Worm (Caenorhabditis elegans): ENCODE data around the gene bath-9.

bath-9 gene

ce11 chrII:3338556-3338955 lies 38.3 kb upstream of the bath-9 start, which contains the start of gene F14D2.7:
TSS of gene F14D2.7 (minus strand) at chrII:3338656.
- no peak for TF ChIP-seq gmeb-2 (tag; optimal IDR thresholded peaks at IDR 0.05)
- no peak for TF ChIP-seq fkh-6 (tag; optimal IDR thresholded peaks at IDR 0.05)
- TF ChIP-seq ahr-1 (tag; optimal IDR thresholded peaks at IDR 0.05): no peak
- no peak for TF ChIP-seq ceh-31 (tag; optimal IDR thresholded peaks at IDR 0.05)
- no peak for TF ChIP-seq fkh-10 (GFP tag; optimal IDR thresholded peaks at IDR 0.05)
- no peak for TF ChIP-seq che-1 (tag; optimal IDR thresholded peaks at IDR 0.05)
- TF ChIP-seq T23F11.4 (GFP tag; optimal IDR thresholded peaks at IDR 0.05): no peak
- no peak for TF ChIP-seq tbx-2 (tag; optimal IDR thresholded peaks at IDR 0.05)
- no peak for TF ChIP-seq unc-3 (GFP tag; conservative IDR thresholded peaks at IDR 0.05)
- no peak for TF ChIP-seq unc-3 (tag; optimal IDR thresholded peaks at IDR 0.05)
- TF ChIP-seq ama-1 (optimal IDR thresholded peaks at IDR 0.05): no peak
- TF ChIP-seq nhr-11 (tag; optimal IDR thresholded peaks at IDR 0.05): no peak
- TF ChIP-seq pros-1 (tag; optimal IDR thresholded peaks at IDR 0.05): no peak
- no peak for TF ChIP-seq fax-1 (tag; optimal IDR thresholded peaks at IDR 0.05)
- no peak for TF ChIP-seq unc-42 (tag; optimal IDR thresholded peaks at IDR 0.05)

DNA sequence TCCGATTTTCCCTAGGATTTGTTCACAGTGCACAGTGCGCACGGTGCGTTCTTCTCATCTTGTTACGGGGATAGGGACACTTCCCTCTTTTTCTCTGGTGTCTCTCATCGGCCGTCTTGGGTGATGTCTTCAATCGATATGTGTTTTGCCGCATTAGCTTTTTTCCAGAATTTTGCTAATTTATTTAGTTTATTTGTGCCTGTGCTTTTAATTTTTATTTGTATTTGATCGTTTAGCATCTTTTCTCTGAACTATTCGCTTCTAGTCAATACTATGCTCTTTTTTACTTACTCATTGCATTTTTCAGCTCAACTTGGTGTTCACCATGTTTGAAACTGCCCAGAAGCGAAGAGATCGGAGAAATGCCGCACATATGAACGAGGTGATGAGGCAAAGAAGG lies 36.6 kb upstream of the bath-9 start, which contains the start of gene F14D2.5:
F14D2.5 (plus strand) TSS at position 301 of the 400 bp plus-strand sequence.
- TF ChIP-seq ceh-2 (tag; optimal IDR thresholded peaks at IDR 0.05): no peak
- TF ChIP-seq hlh-13 (GFP tag; optimal IDR thresholded peaks at IDR 0.05): no peak
- TF ChIP-seq ceh-48 (tag; optimal IDR thresholded peaks at IDR 0.05): no peak

ce11 chrII:3340818-3341217 lies 36.1 kb upstream of the bath-9 start:
- TF ChIP-seq nhr-11 (tag; optimal IDR thresholded peaks at IDR 0.05): no peak
- no peak for TF ChIP-seq npax-4 (tag; optimal IDR thresholded peaks at IDR 0.05)
- no peak for TF ChIP-seq sdc-2 (tag; optimal IDR thresholded peaks at IDR 0.05)
- no peak for TF ChIP-seq hlh-15 (tag; optimal IDR thresholded peaks at IDR 0.05)
- TF ChIP-seq fax-1 (tag; optimal IDR thresholded peaks at IDR 0.05): no peak
- TF ChIP-seq ceh-2 (tag; optimal IDR thresholded peaks at IDR 0.05): no peak
- no peak for TF ChIP-seq pha-2 (tag; optimal IDR thresholded peaks at IDR 0.05)
- no peak for TF ChIP-seq ama-1 (optimal IDR thresholded peaks at IDR 0.05)
- no peak for TF ChIP-seq ceh-31 (tag; optimal IDR thresholded peaks at IDR 0.05)

DNA sequence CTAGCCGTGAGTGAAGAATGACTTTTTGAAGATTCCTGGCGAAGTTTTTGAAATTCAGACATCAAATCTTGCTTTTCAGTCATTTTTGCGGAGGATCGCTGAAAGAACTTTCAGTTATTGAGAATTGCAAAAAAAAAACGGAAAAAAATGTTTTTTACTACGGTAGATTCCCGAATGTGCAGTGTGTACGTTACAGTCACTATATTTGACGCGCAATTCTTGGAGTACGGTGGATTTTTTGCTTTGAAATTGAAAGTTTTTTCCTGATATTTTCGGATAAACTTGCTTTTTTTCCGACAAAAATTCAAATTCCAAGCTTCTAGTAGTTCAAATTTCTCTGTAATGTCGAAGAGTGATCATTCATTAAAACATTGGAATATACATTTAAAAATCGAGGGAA lies 34.9 kb upstream of the bath-9 start, which contains the start of gene F14D2.11:
F14D2.11 (minus strand) TSS at position 101 of the 400 bp plus-strand sequence.
- TF ChIP-seq hlh-15 (tag; optimal IDR thresholded peaks at IDR 0.05) (no peak), ceh-2 (tag; optimal IDR thresholded peaks at IDR 0.05) (no peak), ztf-16 (tag; optimal IDR thresholded peaks at IDR 0.05) (no peak), tbx-7 (tag; optimal IDR thresholded peaks at IDR 0.05) (no peak), K02D7.2 (tag; optimal IDR thresholded peaks at IDR 0.05) (no peak), tbx-2 (tag; optimal IDR thresholded peaks at IDR 0.05) (no peak), Y22D7AL.16 (tag; optimal IDR thresholded peaks at IDR 0.05) (no peak), hlh-13 (GFP tag; optimal IDR thresholded peaks at IDR 0.05) (no peak), ceh-19 (GFP tag; optimal IDR thresholded peaks at IDR 0.05) (no peak), T23F11.4 (GFP tag; optimal IDR thresholded peaks at IDR 0.05) (no peak), ceh-6 (GFP tag; optimal IDR thresholded peaks at IDR 0.05) (no peak), F13H6.1 (tag; optimal IDR thresholded peaks at IDR 0.05) (no peak), hlh-8 (tag; optimal IDR thresholded peaks at IDR 0.05) (no peak), odd-2 (tag; optimal IDR thresholded peaks at IDR 0.05) (no peak), syd-9 (tag; optimal IDR thresholded peaks at IDR 0.05) (no peak), unc-3 (GFP tag; conservative IDR thresholded peaks at IDR 0.05) (no peak), unc-3 (tag; optimal IDR thresholded peaks at IDR 0.05) (no peak)

- no peak for TF ChIP-seq ceh-48 (tag; optimal IDR thresholded peaks at IDR 0.05)
- no peak for TF ChIP-seq che-1 (tag; optimal IDR thresholded peaks at IDR 0.05)
- no peak for TF ChIP-seq nfya-1 (tag; optimal IDR thresholded peaks at IDR 0.05)
- no peak for TF ChIP-seq C38D4.7 (GFP tag; optimal IDR thresholded peaks at IDR 0.05)
- no peak for TF ChIP-seq madf-2 (tag; optimal IDR thresholded peaks at IDR 0.05)
- TF ChIP-seq sox-4 (tag; optimal IDR thresholded peaks at IDR 0.05): no peak
- TF ChIP-seq fax-1 (tag; optimal IDR thresholded peaks at IDR 0.05): no peak
- no peak for TF ChIP-seq T23F11.4 (GFP tag; optimal IDR thresholded peaks at IDR 0.05)
- TF ChIP-seq nhr-232 (tag; optimal IDR thresholded peaks at IDR 0.05): no peak
- no peak for TF ChIP-seq ceh-45 (GFP tag; IDR thresholded peaks at IDR 0.05)
- TF ChIP-seq pag-3 (tag; optimal IDR thresholded peaks at IDR 0.05; ENCODE audit: borderline replicate concordance): no peak
- TF ChIP-seq ref-2 (tag; optimal IDR thresholded peaks at IDR 0.05): no peak
- no peak for TF ChIP-seq unc-3 (GFP tag; conservative IDR thresholded peaks at IDR 0.05)
- no peak for TF ChIP-seq unc-3 (tag; optimal IDR thresholded peaks at IDR 0.05)
- TF ChIP-seq ceh-9 (tag; optimal IDR thresholded peaks at IDR 0.05): no peak
- no peak for TF ChIP-seq hlh-6 (tag; optimal IDR thresholded peaks at IDR 0.05)
- no peak for TF ChIP-seq hlh-30 (tag; optimal IDR thresholded peaks at IDR 0.05; ENCODE audit: insufficient read depth)
- no peak for TF ChIP-seq eyg-1 (tag; optimal IDR thresholded peaks at IDR 0.05)
- TF ChIP-seq dve-1 (tag; optimal IDR thresholded peaks at IDR 0.05): no peak
These were observed 33.2 kb upstream of the bath-9 start, which contains the start of gene F14D2.15 for ce11 chrII:3343714-3344113. TSS of gene F14D2.15 (minus strand) at chrII:3343814.

Measured in whole organism, late embryonic.